Fruit fly (Drosophila melanogaster) whole organism, embryonic: ENCODE measurements around the gene Tcs4.

Experiments
- Atf-2 ChIP-seq: fragments of 200-800 bp; sonication (Bioruptor generic); optimal IDR thresholded peaks from 2 replicates; lab custom pipeline; 2016; ENCODE audit warnings: missing biosample characterization, missing genetic modification characterization
- Bgb ChIP-seq: fragments of 200-800 bp; sonication (Bioruptor generic); IDR thresholded peaks from 2 replicates; pipeline ENCODE4 v1.3.6; 2022; ENCODE audit warnings: missing biosample characterization, missing genetic modification characterization; ENCODE audit not compliant: partially characterized antibody
- CG12391 ChIP-seq: fragments of 200-800 bp; sonication (Bioruptor generic); optimal IDR thresholded peaks from 3 replicates; lab custom pipeline; 2018; ENCODE audit warnings: missing biosample characterization, mild to moderate bottlenecking, missing genetic modification characterization, moderate library complexity
- CG12659 ChIP-seq: fragments of 200-800 bp; sonication (Bioruptor generic); optimal IDR thresholded peaks from 3 replicates; lab custom pipeline; 2017; ENCODE audit warnings: mild to moderate bottlenecking, missing biosample characterization, missing genetic modification reagents, missing genetic modification characterization
- CG13894 ChIP-seq: fragments of 200-800 bp; sonication (Bioruptor generic); optimal IDR thresholded peaks from 3 replicates; lab custom pipeline; 2018; ENCODE audit warnings: missing biosample characterization, mild to moderate bottlenecking, missing genetic modification characterization, moderate library complexity
- CG14014 ChIP-seq: fragments of 200-800 bp; sonication (Bioruptor generic); IDR thresholded peaks from 2 replicates; pipeline ENCODE4 v1.3.6; 2022; ENCODE audit warnings: missing biosample characterization, missing genetic modification characterization
- CG14860 ChIP-seq: fragments of 200-800 bp; sonication (Bioruptor generic); IDR thresholded peaks from 3 replicates; pipeline ENCODE4 v1.3.6; 2022; ENCODE audit warnings: missing biosample characterization, missing genetic modification characterization; ENCODE audit not compliant: partially characterized antibody
- CG15073 ChIP-seq: fragments of 200-800 bp; sonication (Bioruptor generic); optimal IDR thresholded peaks from 2 replicates; lab custom pipeline; 2016; ENCODE audit warnings: missing biosample characterization, missing genetic modification characterization
- CG16863 ChIP-seq: fragments of 200-800 bp; sonication (Bioruptor generic); optimal IDR thresholded peaks from 3 replicates; lab custom pipeline; 2016; ENCODE audit warnings: missing biosample characterization, missing genetic modification characterization
- CG17912 ChIP-seq: fragments of 200-800 bp; sonication (Bioruptor generic); optimal IDR thresholded peaks from 2 replicates; lab custom pipeline; 2018; ENCODE audit warnings: missing biosample characterization, mild to moderate bottlenecking, missing genetic modification characterization
- CG18262 ChIP-seq: fragments of 200-800 bp; optimal IDR thresholded peaks from 3 replicates; lab custom pipeline; 2019; ENCODE audit warnings: missing biosample characterization, mild to moderate bottlenecking, missing genetic modification characterization, moderate library complexity
- CG30403 ChIP-seq: fragments of 200-800 bp; sonication (Bioruptor generic); optimal IDR thresholded peaks from 3 replicates; lab custom pipeline; 2016; ENCODE audit warnings: missing biosample characterization, missing genetic modification characterization
- CG31441 ChIP-seq: fragments of 200-800 bp; sonication (Bioruptor generic); IDR thresholded peaks from 2 replicates; pipeline ENCODE4 v1.3.6; 2022; ENCODE audit warnings: missing biosample characterization, missing genetic modification characterization
- CG3995 ChIP-seq: fragments of 200-800 bp; sonication (Bioruptor generic); optimal IDR thresholded peaks from 3 replicates; lab custom pipeline; 2016; ENCODE audit warnings: missing biosample characterization, missing genetic modification characterization
- CG42726 ChIP-seq: fragments of 200-800 bp; sonication (Bioruptor generic); IDR thresholded peaks from 2 replicates; pipeline ENCODE4 v1.3.6; 2022; ENCODE audit warnings: missing biosample characterization, missing genetic modification characterization; ENCODE audit not compliant: partially characterized antibody
- CG6654 ChIP-seq: fragments of 200-800 bp; sonication (Bioruptor generic); optimal IDR thresholded peaks from 2 replicates; lab custom pipeline; 2017; ENCODE audit warnings: missing biosample characterization, mild to moderate bottlenecking, missing genetic modification characterization
- CG8478 ChIP-seq: fragments of >200 bp; optimal IDR thresholded peaks from 2 replicates; lab custom pipeline; 2018
- CkIIα-i1 ChIP-seq: fragments of 200-800 bp; sonication (Bioruptor generic); IDR thresholded peaks from 2 replicates; pipeline ENCODE4 v1.3.6; 2022; ENCODE audit warnings: missing biosample characterization, missing genetic modification characterization
- CoRest ChIP-seq: fragments of 200-800 bp; sonication (Bioruptor generic); optimal IDR thresholded peaks from 3 replicates; lab custom pipeline; 2018; ENCODE audit warnings: missing biosample characterization, mild to moderate bottlenecking, missing genetic modification characterization, moderate library complexity
- CrebB ChIP-seq: fragments of 200-800 bp; sonication (Bioruptor generic); optimal IDR thresholded peaks from 3 replicates; lab custom pipeline; 2018; ENCODE audit warnings: missing biosample characterization, mild to moderate bottlenecking, missing genetic modification characterization
- D19B ChIP-seq: fragments of 200-800 bp; sonication (Bioruptor generic); optimal IDR thresholded peaks from 2 replicates; lab custom pipeline; 2017; ENCODE audit warnings: missing biosample characterization, mild to moderate bottlenecking, missing genetic modification characterization
- Dp ChIP-seq: fragments of 200-800 bp; sonication (Bioruptor generic); optimal IDR thresholded peaks from 2 replicates; lab custom pipeline; 2018; ENCODE audit warnings: missing biosample characterization, mild to moderate bottlenecking, missing genetic modification characterization, moderate library complexity
- H15 ChIP-seq: fragments of 200-800 bp; sonication (Bioruptor generic); IDR thresholded peaks from 3 replicates; pipeline ENCODE4 v1.3.6; 2022; ENCODE audit warnings: missing biosample characterization, missing genetic modification characterization
- HLH3B ChIP-seq: fragments of 200-800 bp; sonication (Bioruptor generic); IDR thresholded peaks from 2 replicates; pipeline ENCODE4 v1.3.6; 2022; ENCODE audit warnings: missing biosample characterization, missing genetic modification characterization
- Max ChIP-seq: fragments of 200-800 bp; sonication (Bioruptor generic); optimal IDR thresholded peaks from 2 replicates; lab custom pipeline; 2016; ENCODE audit warnings: missing biosample characterization, mild to moderate bottlenecking, missing genetic modification characterization
- Nf-YB ChIP-seq: fragments of 200-800 bp; sonication (Bioruptor generic); optimal IDR thresholded peaks from 3 replicates; lab custom pipeline; 2019; ENCODE audit warnings: missing biosample characterization, mild to moderate bottlenecking, missing genetic modification characterization, moderate library complexity
- Pdp1 ChIP-seq, 2 experiments: fragments of 200-800 bp; sonication (Bioruptor generic); optimal IDR thresholded peaks; 3 replicates each; lab custom pipeline; 2016; ENCODE audit warnings: missing biosample characterization in 2 of 2, missing genetic modification characterization in 2 of 2, mild to moderate bottlenecking in 1 of 2, moderate library complexity in 1 of 2
- Scr ChIP-seq: fragments of 200-800 bp; sonication (Bioruptor generic); IDR thresholded peaks from 2 replicates; pipeline ENCODE4 v1.3.6; 2022; ENCODE audit warnings: missing biosample characterization, missing genetic modification characterization; ENCODE audit not compliant: partially characterized antibody
- Side ChIP-seq: fragments of 200-800 bp; sonication (Bioruptor generic); optimal IDR thresholded peaks from 2 replicates; lab custom pipeline; 2016; ENCODE audit warnings: missing biosample characterization, missing genetic modification characterization
- Stat92E ChIP-seq, 3 experiments: fragments of >200 bp in 2 of 3; fragments of 200-800 bp in 1 of 3; sonication (Bioruptor generic) in 1 of 3; optimal IDR thresholded peaks; 2 replicates each; lab custom pipeline; 2017 to 2019; ENCODE audit warnings: missing biosample characterization in 3 of 3, missing genetic modification characterization in 3 of 3, mild to moderate bottlenecking in 1 of 3, moderate library complexity in 1 of 3
- Trl ChIP-seq, 3 experiments: fragments of >200 bp in 2 of 3; fragments of 200-800 bp in 1 of 3; sonication (Bioruptor generic) in 1 of 3; optimal IDR thresholded peaks; 2 replicates in 1 of 3; 3 replicates in 2 of 3; lab custom pipeline; 2016 to 2017; ENCODE audit warnings: missing biosample characterization in 1 of 3, missing genetic modification characterization in 1 of 3
- abd-A ChIP-seq: fragments of 200-800 bp; sonication (Bioruptor generic); optimal IDR thresholded peaks from 3 replicates; lab custom pipeline; 2019; ENCODE audit warnings: missing biosample characterization, mild to moderate bottlenecking, missing genetic modification characterization, moderate library complexity
- cas ChIP-seq: fragments of 200-800 bp; sonication (Bioruptor generic); IDR thresholded peaks from 2 replicates; pipeline ENCODE4 v1.3.6; 2022; ENCODE audit warnings: missing biosample characterization, missing genetic modification characterization
- chif ChIP-seq, 2 experiments: fragments of 200-800 bp; sonication (Bioruptor generic); optimal IDR thresholded peaks; 3 replicates each; lab custom pipeline; 2016; ENCODE audit warnings: missing biosample characterization in 2 of 2, missing genetic modification characterization in 2 of 2
- chm ChIP-seq: fragments of 200-800 bp; sonication (Bioruptor generic); IDR thresholded peaks from 2 replicates; pipeline ENCODE4 v1.3.6; 2022; ENCODE audit warnings: missing biosample characterization, missing genetic modification characterization
- danr ChIP-seq: fragments of 200-800 bp; sonication (Bioruptor generic); IDR thresholded peaks from 2 replicates; pipeline ENCODE4 v1.3.6; 2022; ENCODE audit warnings: missing biosample characterization, missing genetic modification characterization
- emc ChIP-seq: fragments of 200-800 bp; sonication (Bioruptor generic); optimal IDR thresholded peaks from 2 replicates; lab custom pipeline; 2016; ENCODE audit warnings: missing biosample characterization, missing genetic modification characterization
- ewg ChIP-seq: fragments of 200-800 bp; sonication (Bioruptor generic); optimal IDR thresholded peaks from 3 replicates; lab custom pipeline; 2017; ENCODE audit warnings: mild to moderate bottlenecking, missing biosample characterization, missing genetic modification reagents, missing genetic modification characterization
- grau ChIP-seq: fragments of 200-800 bp; optimal IDR thresholded peaks from 3 replicates; lab custom pipeline; 2019; ENCODE audit warnings: missing biosample characterization, mild to moderate bottlenecking, missing genetic modification characterization, moderate library complexity
- ham ChIP-seq: fragments of 200-800 bp; sonication (Bioruptor generic); IDR thresholded peaks from 2 replicates; pipeline ENCODE4 v1.3.6; 2022; ENCODE audit warnings: missing biosample characterization, missing genetic modification characterization
- nerfin-1 ChIP-seq: fragments of 200-800 bp; sonication (Bioruptor generic); optimal IDR thresholded peaks from 3 replicates; lab custom pipeline; 2019; ENCODE audit warnings: missing biosample characterization, mild to moderate bottlenecking, missing genetic modification characterization, moderate library complexity
- pzg ChIP-seq: fragments of 200-800 bp; sonication (Bioruptor generic); optimal IDR thresholded peaks from 3 replicates; lab custom pipeline; 2018; ENCODE audit warnings: missing biosample characterization, mild to moderate bottlenecking, missing genetic modification characterization, moderate library complexity
- scrt ChIP-seq: fragments of 200-800 bp; sonication (Bioruptor generic); optimal IDR thresholded peaks from 2 replicates; lab custom pipeline; 2018; ENCODE audit warnings: missing biosample characterization, mild to moderate bottlenecking, missing genetic modification characterization, moderate library complexity
- sens ChIP-seq: fragments of 200-800 bp; sonication (Bioruptor generic); peaks from one replicate; lab custom pipeline; 2016; ENCODE audit warnings: missing biosample characterization, missing genetic modification characterization
- stwl ChIP-seq: fragments of 200-800 bp; sonication (Bioruptor generic); optimal IDR thresholded peaks from 3 replicates; lab custom pipeline; 2018; ENCODE audit warnings: missing biosample characterization, mild to moderate bottlenecking, missing genetic modification characterization, moderate library complexity
- trh ChIP-seq: fragments of 200-800 bp; sonication (Bioruptor generic); optimal IDR thresholded peaks from 2 replicates; lab custom pipeline; 2016; ENCODE audit warnings: missing biosample characterization, missing genetic modification characterization
- vnd ChIP-seq: fragments of 200-800 bp; sonication (Bioruptor generic); IDR thresholded peaks from 3 replicates; pipeline ENCODE4 v1.3.6; 2022; ENCODE audit warnings: missing biosample characterization, missing genetic modification characterization; ENCODE audit not compliant: partially characterized antibody
- wek ChIP-seq: fragments of 200-800 bp; sonication (Bioruptor generic); optimal IDR thresholded peaks from 3 replicates; lab custom pipeline; 2018; ENCODE audit warnings: missing biosample characterization, mild to moderate bottlenecking, missing genetic modification characterization, moderate library complexity
- yki ChIP-seq: fragments of >200 bp; optimal IDR thresholded peaks from 3 replicates; lab custom pipeline; 2018

Gene Tcs4

DNA sequence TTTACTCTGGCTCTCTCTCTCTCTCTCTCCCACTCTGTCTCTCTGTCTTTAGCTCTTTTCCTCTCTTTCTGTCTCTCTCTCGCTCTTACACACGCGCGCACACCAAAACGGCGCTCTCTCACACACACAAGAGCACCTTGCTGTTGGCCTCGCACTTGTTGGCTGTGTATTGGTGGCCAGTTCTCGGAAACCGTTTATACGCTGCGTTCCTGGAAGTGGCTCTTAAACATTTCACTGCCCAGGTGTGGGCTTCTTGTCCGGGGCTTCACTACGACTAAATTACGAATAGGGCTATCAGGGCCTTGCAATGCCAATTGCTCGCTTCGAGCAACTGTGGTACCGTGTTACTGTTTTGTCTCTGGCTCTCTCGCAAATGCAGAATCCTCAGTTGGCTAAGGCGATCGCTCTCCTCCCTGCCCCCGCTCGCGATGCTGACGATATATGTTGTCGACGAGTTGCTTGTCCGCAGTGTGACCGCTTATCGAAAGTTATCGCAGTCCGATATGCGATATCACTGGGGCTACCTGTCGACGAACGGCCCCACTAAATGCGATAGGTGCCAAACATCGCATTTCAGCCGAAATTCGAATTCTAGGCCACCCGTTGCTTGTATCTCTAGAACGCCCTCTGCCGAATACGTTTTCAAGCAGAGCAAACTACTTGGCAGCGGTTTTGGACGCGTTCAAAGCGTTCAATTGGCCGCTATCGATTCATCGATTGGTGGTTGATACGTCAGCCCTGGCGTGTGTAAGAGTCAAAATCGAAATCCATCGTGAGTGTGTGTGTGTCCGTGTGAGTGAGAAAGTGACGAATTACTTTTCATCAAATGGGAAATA lies 18.3 kb downstream of the Tcs4 start, which contains the start of the genes dome and Ubqn (continued):
- peak; percentile 92 for TF ChIP-seq yki (lab: Kevin White, UChicago)
- peak; percentile 6 for TF ChIP-seq CG12391 (tag; lab: Kevin White, UChicago)
- TF ChIP-seq abd-A (tag; lab: Kevin White, UChicago), result no peak
- TF ChIP-seq Trl (optimal IDR thresholded peaks at IDR 0.05; lab: Kevin White, UChicago), result peak; percentile 98
- peak; percentile 22 for TF ChIP-seq Trl (GFP tag; optimal IDR thresholded peaks at IDR 0.05; lab: Kevin White, UChicago)
- TF ChIP-seq Nf-YB (GFP tag; lab: Kevin White, UChicago), result peak; percentile 4
- peak; percentile 72 for TF ChIP-seq sens
- TF ChIP-seq CG16863 (GFP tag; lab: Kevin White, UChicago), result peak; percentile 46
- TF ChIP-seq stwl, result peak; percentile 72
- TF ChIP-seq grau (tag; lab: Kevin White, UChicago), result peak; percentile 1
- peak; percentile 18 for TF ChIP-seq scrt (GFP tag; lab: Kevin White, UChicago)
- TF ChIP-seq wek (GFP tag; lab: Kevin White, UChicago), result peak; percentile 2
- peak; percentile 33 for TF ChIP-seq CG13894 (tag; lab: Kevin White, UChicago)
- peak; percentile 24; the same call in 1 of the 2 replicates for TF ChIP-seq chm (GFP tag; lab: Robert Waterston, UW)
- peak; percentile 49 for TF ChIP-seq Dp (GFP tag; lab: Kevin White, UChicago)
- peak; percentile 95 for TF ChIP-seq Scr (GFP tag; lab: Robert Waterston, UW)
- peak; percentile 79 for TF ChIP-seq CG12659 (GFP tag; lab: Kevin White, UChicago)
- TF ChIP-seq cas, result no peak
- TF ChIP-seq CG6654 (GFP tag; lab: Kevin White, UChicago), result no peak
- peak; percentile 14 for TF ChIP-seq CG18262 (tag; lab: Kevin White, UChicago)
- TF ChIP-seq danr, result 0 out of 2 replicates have a peak, but pooled peaks have one; percentile 7
- TF ChIP-seq Stat92E (GFP tag; optimal IDR thresholded peaks at IDR 0.05; lab: Kevin White, UChicago), result peak in 2 of 3 experiments; percentile 41 to 100
- TF ChIP-seq trh (GFP tag; lab: Kevin White, UChicago), result no peak
- TF ChIP-seq CG30403, result peak; percentile 17
- no peak for TF ChIP-seq CrebB
- peak; percentile 13; the same call in 1 of the 2 replicates for TF ChIP-seq CG14014 (GFP tag; lab: Robert Waterston, UW)
- peak; percentile 95 for TF ChIP-seq CG14860 (GFP tag; lab: Robert Waterston, UW)
- TF ChIP-seq CG31441, result no peak
- TF ChIP-seq Bgb (GFP tag; lab: Robert Waterston, UW), result peak; percentile 88
- peak; percentile 42 for TF ChIP-seq CG3995 (GFP tag; lab: Kevin White, UChicago)
- TF ChIP-seq Side (GFP tag; lab: Kevin White, UChicago), result peak; percentile 7
- peak; percentile 1 for TF ChIP-seq CoRest (tag; lab: Kevin White, UChicago)
- TF ChIP-seq ewg (GFP tag; lab: Kevin White, UChicago), result peak; percentile 27
- no peak for TF ChIP-seq CG15073
- TF ChIP-seq ham, result no peak
- peak in 1 of 2 experiments; percentile 36 for TF ChIP-seq Pdp1 (GFP tag; optimal IDR thresholded peaks at IDR 0.05; lab: Kevin White, UChicago)
- TF ChIP-seq Max (GFP tag; lab: Kevin White, UChicago), result peak; percentile 1
- TF ChIP-seq, all 482 proteins: peak for 158

dm6 chrX:19679207-19679606 lies 22.3 kb downstream of the Tcs4 start:
- TF ChIP-seq CkIIα-i1 (GFP tag; lab: Robert Waterston, UW) (no peak), emc (no peak), Nf-YB (GFP tag; lab: Kevin White, UChicago) (no peak), nerfin-1 (tag; lab: Kevin White, UChicago) (no peak), CG42726 (no peak), vnd (GFP tag; lab: Robert Waterston, UW) (0 out of 3 replicates have a peak, but pooled peaks have one; percentile 43), H15 (GFP tag; lab: Robert Waterston, UW) (no peak), CG17912 (GFP tag; lab: Kevin White, UChicago) (no peak), Atf-2 (GFP tag; lab: Kevin White, UChicago) (no peak), CG8478 (lab: Kevin White, UChicago) (no peak), D19B (GFP tag; lab: Kevin White, UChicago) (peak; percentile 51), HLH3B (GFP tag; lab: Robert Waterston, UW) (no peak), chif (GFP tag; optimal IDR thresholded peaks at IDR 0.05; lab: Kevin White, UChicago) (no peak), CG3995 (GFP tag; lab: Kevin White, UChicago) (no peak), pzg (GFP tag; lab: Kevin White, UChicago) (no peak)
